Worm (Caenorhabditis elegans): Measurements from ENCODE around the gene ugt-17.

Gene ugt-17

DNA sequence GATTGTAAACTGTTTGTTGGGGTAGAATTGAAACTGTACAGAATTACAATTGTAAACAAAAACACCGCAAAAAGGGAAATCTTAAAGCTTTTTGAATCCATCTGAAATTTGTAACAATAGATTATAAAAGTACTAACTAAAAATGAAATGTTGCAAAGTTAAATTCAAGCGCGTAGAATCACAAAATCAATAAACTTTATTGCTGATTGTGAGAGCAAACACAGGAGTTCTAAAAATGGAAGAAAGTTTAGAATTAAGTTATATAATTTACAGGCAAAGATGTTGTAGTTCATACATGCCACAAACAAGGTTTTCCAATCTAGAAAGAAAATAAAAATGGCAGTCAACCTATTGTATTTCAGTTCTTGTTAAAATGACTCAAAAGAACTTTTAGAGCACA lies 7.4 kb upstream of the ugt-17 start, which contains the start of gene C08B6.3:
Gene C08B6.3, minus strand, starts transcription at position 101 of the 400 bp plus-strand sequence.
- no peak for TF ChIP-seq B0035.1 (tag; optimal IDR thresholded peaks at IDR 0.05)
- no peak for TF ChIP-seq B0336.3 (GFP tag; IDR thresholded peaks at IDR 0.05)
- no peak for TF ChIP-seq egl-18 (GFP tag; IDR thresholded peaks at IDR 0.05)
- no peak for TF ChIP-seq F10E7.11 (tag; optimal IDR thresholded peaks at IDR 0.05)
- TF ChIP-seq Y79H2A.3 (GFP tag; conservative IDR thresholded peaks at IDR 0.05), result no peak
- no peak for TF ChIP-seq ama-1 (optimal IDR thresholded peaks at IDR 0.05)
- no peak for TF ChIP-seq ama-1 (GFP tag; optimal IDR thresholded peaks at IDR 0.05)
- no peak for TF ChIP-seq B0261.1 (tag; optimal IDR thresholded peaks at IDR 0.05)

DNA sequence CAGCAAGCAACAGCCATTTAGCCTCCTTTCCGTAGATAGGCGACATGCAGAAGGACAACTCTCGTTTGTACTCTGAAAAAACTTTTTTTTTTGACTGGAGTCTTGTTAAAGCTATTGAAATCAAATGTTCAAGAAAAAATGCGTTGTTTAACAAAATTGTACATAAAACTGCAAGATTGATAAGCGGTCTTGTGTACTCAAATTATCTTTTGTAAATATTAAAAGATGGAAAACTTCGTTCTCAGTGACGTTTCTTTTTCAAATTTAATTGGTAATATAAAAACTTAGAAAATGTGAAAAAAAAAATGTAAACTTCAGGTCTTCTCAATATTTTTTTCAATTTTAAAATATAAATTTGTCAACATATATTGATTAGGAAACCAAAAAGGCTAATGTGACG lies 6.4 kb upstream of the ugt-17 start:
- TF ChIP-seq madf-8 (GFP tag; conservative IDR thresholded peaks at IDR 0.05) (no peak), ztf-26 (tag; optimal IDR thresholded peaks at IDR 0.05) (no peak), hlh-12 (tag; optimal IDR thresholded peaks at IDR 0.05) (no peak), F39B2.1 (GFP tag; IDR thresholded peaks at IDR 0.05) (no peak), tbp1 (GFP tag; optimal IDR thresholded peaks at IDR 0.05) (no peak), atf-7 (tag; optimal IDR thresholded peaks at IDR 0.05) (no peak), sdz-38 (tag; optimal IDR thresholded peaks at IDR 0.05) (no peak), lin-26 (GFP tag; IDR thresholded peaks at IDR 0.05) (no peak), hmg-1.2 (GFP tag; IDR thresholded peaks at IDR 0.05) (no peak), chd-7 (tag; optimal IDR thresholded peaks at IDR 0.05) (no peak), ccch-3 (GFP tag; optimal IDR thresholded peaks at IDR 0.05) (no peak), ceh-79 (tag; optimal IDR thresholded peaks at IDR 0.05) (no peak), ztf-3 (GFP tag; optimal IDR thresholded peaks at IDR 0.05) (no peak), B0019.2 (GFP tag; conservative IDR thresholded peaks at IDR 0.05) (no peak), ceh-40 (GFP tag; IDR thresholded peaks at IDR 0.05) (no peak)

DNA sequence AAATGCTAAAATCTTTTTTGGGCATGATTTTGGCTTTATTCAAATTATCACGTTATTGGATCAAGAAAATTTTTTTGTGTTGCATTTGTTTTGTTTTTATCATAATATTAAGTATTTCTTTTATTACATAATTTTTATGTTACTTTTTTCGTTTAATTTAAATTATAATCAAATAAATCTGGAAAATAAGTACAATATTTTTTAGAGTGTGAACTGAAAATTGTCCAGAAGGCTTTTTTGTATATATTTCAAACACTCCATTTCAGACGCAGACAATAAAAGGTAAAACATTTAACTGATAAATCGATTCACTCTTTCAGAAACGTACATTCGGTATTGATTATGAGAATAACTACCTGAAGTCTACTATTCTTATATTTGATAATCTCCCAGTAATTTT lies 2.5 kb upstream of the ugt-17 start, which contains the start of gene C08B6.11:
Gene C08B6.11, plus strand, starts transcription at position 301 of the 400 bp plus-strand sequence.
- no peak for TF ChIP-seq tbx-9 (tag; optimal IDR thresholded peaks at IDR 0.05; ENCODE audit: borderline replicate concordance)

DNA sequence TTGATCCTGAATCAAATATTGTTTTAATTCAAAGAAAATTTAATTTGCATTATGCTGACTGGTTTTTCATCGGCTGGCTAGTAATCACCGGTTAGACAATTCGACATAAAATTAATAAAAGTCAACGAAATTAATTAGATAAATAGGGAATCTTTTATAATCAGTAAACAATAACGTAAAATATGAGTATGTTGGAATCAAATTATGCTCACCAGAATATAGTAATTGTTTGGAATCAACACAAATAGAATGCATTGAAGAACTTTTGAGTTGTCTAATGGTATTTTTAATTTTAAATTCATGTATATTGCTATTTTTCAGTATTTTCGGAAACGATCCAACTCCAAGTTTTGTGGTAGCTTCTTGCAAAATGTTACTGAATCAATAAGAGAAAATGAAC lies 648 bp upstream of the ugt-17 start, which contains the start of gene C08B6.2:
Gene C08B6.2, plus strand, starts transcription at position 301 of the 400 bp plus-strand sequence.
- TF ChIP-seq T26A5.8 (tag; optimal IDR thresholded peaks at IDR 0.05), result no peak
- no peak for TF ChIP-seq B0336.3 (GFP tag; IDR thresholded peaks at IDR 0.05)
- TF ChIP-seq attf-5 (GFP tag; optimal IDR thresholded peaks at IDR 0.05), result no peak
- TF ChIP-seq madf-10 (tag; optimal IDR thresholded peaks at IDR 0.05), result no peak

DNA sequence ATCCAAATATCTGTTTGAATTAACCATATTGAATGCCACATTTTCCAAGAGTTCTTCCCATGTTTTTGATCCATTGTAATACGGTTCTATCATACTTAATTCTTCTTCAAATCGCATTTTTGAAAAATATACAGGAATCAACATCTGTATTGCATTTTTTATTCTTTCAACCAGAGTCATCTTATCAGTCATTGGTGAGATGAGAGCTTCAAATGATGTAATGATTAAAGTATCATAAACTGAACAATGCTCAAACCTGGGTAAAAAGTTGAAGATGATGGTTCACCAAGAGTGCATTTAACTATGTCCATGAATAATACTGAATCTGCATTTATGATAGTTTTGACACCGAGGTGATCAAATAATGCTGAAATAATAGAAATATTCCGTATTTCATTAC lies 953 bp downstream of the ugt-17 start:
- TF ChIP-seq rec-8 (tag; optimal IDR thresholded peaks at IDR 0.05) (no peak), egl-18 (GFP tag; IDR thresholded peaks at IDR 0.05) (no peak), ekl-4 (GFP tag; IDR thresholded peaks at IDR 0.05) (no peak), tlf-1 (GFP tag; optimal IDR thresholded peaks at IDR 0.05) (no peak), nhr-80 (tag; optimal IDR thresholded peaks at IDR 0.05) (peak; percentile 9)

DNA sequence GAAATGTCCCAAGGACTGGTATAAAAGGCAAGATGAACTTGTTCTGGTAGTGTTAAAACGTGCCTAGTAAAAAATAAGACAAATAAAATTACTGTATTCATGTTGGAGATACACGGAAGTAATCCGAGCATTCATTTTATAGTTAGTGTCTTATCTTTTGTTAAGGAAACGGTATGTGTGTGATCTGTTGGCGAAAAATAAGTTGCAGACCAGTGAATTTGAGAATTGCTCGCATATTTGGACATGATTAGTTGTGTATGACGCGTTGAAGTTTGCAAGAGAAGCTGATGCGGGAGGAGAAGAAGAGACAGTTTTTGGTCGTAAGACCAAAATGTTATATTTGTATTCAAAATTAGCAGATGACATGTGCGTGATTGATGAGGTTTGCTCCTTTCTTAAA lies 2.8 kb downstream of the ugt-17 start, which contains the start of gene C08B6.14:
Gene C08B6.14, minus strand, starts transcription at position 101 of the 400 bp plus-strand sequence.
- TF ChIP-seq nhr-90 (tag; optimal IDR thresholded peaks at IDR 0.05) (no peak), madf-8 (GFP tag; conservative IDR thresholded peaks at IDR 0.05) (no peak), K11D2.4 (GFP tag; IDR thresholded peaks at IDR 0.05) (no peak), nfya-2 (GFP tag; IDR thresholded peaks at IDR 0.05) (no peak), B0035.1 (tag; optimal IDR thresholded peaks at IDR 0.05) (no peak), repo-1 (tag; optimal IDR thresholded peaks at IDR 0.05) (no peak), C06A6.2 (GFP tag; conservative IDR thresholded peaks at IDR 0.05) (no peak), attf-3 (GFP tag; conservative IDR thresholded peaks at IDR 0.05) (no peak), ekl-4 (GFP tag; IDR thresholded peaks at IDR 0.05) (no peak), C17E4.6 (GFP tag; IDR thresholded peaks at IDR 0.05) (no peak), mcd-1 (GFP tag; IDR thresholded peaks at IDR 0.05) (no peak), hmg-1.2 (GFP tag; IDR thresholded peaks at IDR 0.05) (no peak)
